Worm (Caenorhabditis elegans): ENCODE data around the gene cutl-23.
A peak's percentile ranks its signal among the peaks of the same experiment; 100 is the strongest.

cutl-23 gene

DNA sequence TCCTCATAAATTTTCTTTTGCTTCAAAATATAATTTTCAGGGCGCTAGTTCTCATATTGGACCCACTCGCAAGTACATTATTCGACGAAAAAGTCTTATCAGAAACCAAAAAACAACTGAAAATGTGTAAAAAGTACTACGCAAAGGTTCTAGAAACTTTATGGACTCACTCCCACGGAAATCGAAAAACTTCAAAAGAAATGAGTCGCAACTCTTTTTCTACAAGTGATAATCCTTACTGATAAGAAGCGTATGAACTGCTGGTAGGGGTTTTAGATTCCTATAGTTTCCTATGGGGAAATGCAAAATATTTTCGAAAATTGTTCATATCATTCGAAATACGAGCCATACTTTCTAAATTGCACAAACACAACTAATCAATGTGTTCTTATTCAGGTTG lies 25.4 kb upstream of the cutl-23 start, which contains the start of gene B0244.5:
TSS of gene B0244.5 (plus strand) at position 301 of the 400 bp plus-strand sequence.
- TF ChIP-seq nhr-27 (tag; optimal IDR thresholded peaks at IDR 0.05) (no peak), nfyb-1 (GFP tag; IDR thresholded peaks at IDR 0.05) (no peak), bed-1 (GFP tag; IDR thresholded peaks at IDR 0.05) (no peak), F10E7.11 (tag; optimal IDR thresholded peaks at IDR 0.05) (no peak), dox-1 (GFP tag; IDR thresholded peaks at IDR 0.05) (no peak), attf-6 (GFP tag; IDR thresholded peaks at IDR 0.05) (no peak), let-607 (tag; optimal IDR thresholded peaks at IDR 0.05) (no peak), unc-130 (GFP tag; optimal IDR thresholded peaks at IDR 0.05) (no peak), D2030.7 (GFP tag; IDR thresholded peaks at IDR 0.05) (no peak), B0261.1 (tag; optimal IDR thresholded peaks at IDR 0.05) (no peak), Y53F4B.3 (GFP tag; IDR thresholded peaks at IDR 0.05) (no peak), efl-1 (GFP tag; optimal IDR thresholded peaks at IDR 0.05) (no peak), ceh-79 (tag; optimal IDR thresholded peaks at IDR 0.05) (no peak), die-1 (tag; optimal IDR thresholded peaks at IDR 0.05) (no peak), lin-35 (GFP tag; optimal IDR thresholded peaks at IDR 0.05) (no peak)

- no peak for TF ChIP-seq egl-18 (GFP tag; IDR thresholded peaks at IDR 0.05)
- no peak for TF ChIP-seq F23B12.7 (tag; optimal IDR thresholded peaks at IDR 0.05; ENCODE audit: insufficient read depth)
- no peak for TF ChIP-seq lsy-27 (tag; optimal IDR thresholded peaks at IDR 0.05; ENCODE audit: borderline replicate concordance, insufficient read depth)
- TF ChIP-seq athp-1 (tag; optimal IDR thresholded peaks at IDR 0.05): no peak
- no peak for TF ChIP-seq tbp1 (GFP tag; optimal IDR thresholded peaks at IDR 0.05)
- no peak for TF ChIP-seq die-1 (tag; optimal IDR thresholded peaks at IDR 0.05)
- TF ChIP-seq dpff-1 (tag; optimal IDR thresholded peaks at IDR 0.05): no peak
- no peak for TF ChIP-seq unc-130 (GFP tag; optimal IDR thresholded peaks at IDR 0.05)
- TF ChIP-seq ceh-91 (GFP tag; IDR thresholded peaks at IDR 0.05): no peak
- TF ChIP-seq K11D2.4 (GFP tag; IDR thresholded peaks at IDR 0.05): no peak
- TF ChIP-seq bed-1 (GFP tag; IDR thresholded peaks at IDR 0.05): no peak
- no peak for TF ChIP-seq bed-2 (GFP tag; IDR thresholded peaks at IDR 0.05)
- no peak for TF ChIP-seq Y95B8A.8 (GFP tag; IDR thresholded peaks at IDR 0.05)
- no peak for TF ChIP-seq let-526 (GFP tag; IDR thresholded peaks at IDR 0.05)
- TF ChIP-seq mel-28 (tag; optimal IDR thresholded peaks at IDR 0.05; ENCODE audit: borderline replicate concordance): no peak
- no peak for TF ChIP-seq ztf-28 (GFP tag; IDR thresholded peaks at IDR 0.05)
- no peak for TF ChIP-seq attf-5 (GFP tag; optimal IDR thresholded peaks at IDR 0.05)
- no peak for TF ChIP-seq ceh-58 (GFP tag; IDR thresholded peaks at IDR 0.05)
- no peak for TF ChIP-seq pbrm-1 (GFP tag; IDR thresholded peaks at IDR 0.05)
- no peak for TF ChIP-seq mcd-1 (GFP tag; IDR thresholded peaks at IDR 0.05)
Observed at ce11 chrIII:5747185-5747584, 22.8 kb upstream of the cutl-23 start, which contains the start of gene B0244.4. B0244.4 (plus strand) TSS chrIII:5747485.

ce11 chrIII:5748360-5748759 lies 21.6 kb upstream of the cutl-23 start:
- no peak for TF ChIP-seq cebp-1 (GFP tag; IDR thresholded peaks at IDR 0.05)
- TF ChIP-seq cebp-1 (tag; optimal IDR thresholded peaks at IDR 0.05): no peak
- TF ChIP-seq snpc-1.1 (tag; optimal IDR thresholded peaks at IDR 0.05; ENCODE audit: insufficient read depth): peak; percentile 70
- no peak for TF ChIP-seq ama-1 (optimal IDR thresholded peaks at IDR 0.05)
- no peak for TF ChIP-seq ama-1 (GFP tag; optimal IDR thresholded peaks at IDR 0.05)
- TF ChIP-seq F49E8.2 (tag; optimal IDR thresholded peaks at IDR 0.05; ENCODE audit: insufficient read depth): no peak
- TF ChIP-seq chd-7 (tag; optimal IDR thresholded peaks at IDR 0.05): no peak
- no peak for TF ChIP-seq ztf-6 (GFP tag; IDR thresholded peaks at IDR 0.05)
- TF ChIP-seq F55B11.4 (tag; optimal IDR thresholded peaks at IDR 0.05; ENCODE audit: borderline replicate concordance, insufficient read depth): no peak
- TF ChIP-seq Y53G8AR.9 (GFP tag; conservative IDR thresholded peaks at IDR 0.05): no peak
- no peak for TF ChIP-seq snpc-4 (GFP tag; optimal IDR thresholded peaks at IDR 0.05)
- peak in 3 of 4 experiments; percentile 70 to 90 (median 90) for TF ChIP-seq snpc-4 (tag; optimal IDR thresholded peaks at IDR 0.05)
